Fruit fly (Drosophila melanogaster) whole organism, wandering third instar larva: Measurements from ENCODE around the gene CG9698.

Source experiments
- Abd-B ChIP-seq: fragments of >200 bp; optimal IDR thresholded peaks from 2 replicates; lab custom pipeline; 2017; ENCODE audit warnings: missing biosample characterization, missing genetic modification characterization
- CG32264 ChIP-seq: fragments of 200-800 bp; sonication (Bioruptor generic); optimal IDR thresholded peaks from 2 replicates; lab custom pipeline; 2016; ENCODE audit warnings: missing biosample characterization, missing genetic modification characterization
- CG9705 ChIP-seq: fragments of 200-800 bp; sonication (Bioruptor generic); optimal IDR thresholded peaks from 2 replicates; lab custom pipeline; 2018; ENCODE audit warnings: missing biosample characterization, mild to moderate bottlenecking, missing genetic modification characterization
- CrebA ChIP-seq: fragments of 200-800 bp; sonication (Bioruptor generic); optimal IDR thresholded peaks from 2 replicates; lab custom pipeline; 2016; ENCODE audit warnings: missing biosample characterization, mild to moderate bottlenecking, missing genetic modification characterization, borderline replicate concordance
- Dfd ChIP-seq: fragments of >200 bp; optimal IDR thresholded peaks from 2 replicates; lab custom pipeline; 2017; ENCODE audit warnings: missing biosample characterization, missing genetic modification characterization
- Dif ChIP-seq: fragments of 200-275, 200-300 bp; sonication (Bioruptor generic); optimal IDR thresholded peaks from 2 replicates; lab custom pipeline; 2018; ENCODE audit warnings: missing biosample characterization, missing genetic modification characterization; ENCODE audit not compliant: partially characterized antibody
- GATAd ChIP-seq: sonication (Bioruptor generic); optimal IDR thresholded peaks from 2 replicates; lab custom pipeline; 2016; ENCODE audit warnings: missing biosample characterization, missing genetic modification characterization
- HLH106 ChIP-seq: fragments of 200-800 bp; optimal IDR thresholded peaks from 3 replicates; lab custom pipeline; 2019; ENCODE audit warnings: missing biosample characterization, mild to moderate bottlenecking, missing genetic modification characterization, moderate library complexity
- Hnf4 ChIP-seq: fragments of 200-800 bp; sonication (Bioruptor generic); optimal IDR thresholded peaks from 2 replicates; lab custom pipeline; 2016; ENCODE audit warnings: missing biosample characterization, mild to moderate bottlenecking, missing genetic modification characterization
- Hr78 ChIP-seq: fragments of >200 bp; optimal IDR thresholded peaks from 2 replicates; lab custom pipeline; 2017; ENCODE audit warnings: missing biosample characterization, missing genetic modification characterization
- Hr83 ChIP-seq: fragments of 200-300 bp; sonication (Bioruptor generic); optimal IDR thresholded peaks from 2 replicates; lab custom pipeline; 2016; ENCODE audit warnings: missing biosample characterization, mild to moderate bottlenecking, missing genetic modification characterization, moderate library complexity; ENCODE audit not compliant: poor library complexity, severe bottlenecking
- Jra ChIP-seq: sonication (Bioruptor generic); optimal IDR thresholded peaks from 2 replicates; lab custom pipeline; 2016; ENCODE audit warnings: missing biosample characterization, missing genetic modification characterization
- Myc ChIP-seq: fragments of >200 bp; optimal IDR thresholded peaks from 2 replicates; lab custom pipeline; 2017
- OdsH ChIP-seq: fragments of 200-800 bp; sonication (Bioruptor generic); optimal IDR thresholded peaks from 2 replicates; lab custom pipeline; 2016; ENCODE audit warnings: missing biosample characterization, mild to moderate bottlenecking, missing genetic modification characterization
- Rel ChIP-seq, 2 experiments: fragments of 200-800 bp; sonication (Bioruptor generic) in 1 of 2; optimal IDR thresholded peaks; 2 replicates in 1 of 2; 3 replicates in 1 of 2; lab custom pipeline; 2016 to 2019; ENCODE audit warnings: mild to moderate bottlenecking in 2 of 2, missing biosample characterization in 2 of 2, missing genetic modification characterization in 2 of 2, moderate library complexity in 1 of 2
- Sp1 ChIP-seq: fragments of 200-800 bp; sonication (Bioruptor generic); optimal IDR thresholded peaks from 3 replicates; lab custom pipeline; 2019; ENCODE audit warnings: missing biosample characterization, mild to moderate bottlenecking, missing genetic modification characterization, moderate library complexity
- Vsx2 ChIP-seq: fragments of 200-300, 225-300 bp; sonication (Bioruptor generic); optimal IDR thresholded peaks from 2 replicates; lab custom pipeline; 2018; ENCODE audit warnings: missing biosample characterization, missing genetic modification characterization; ENCODE audit not compliant: partially characterized antibody
- br ChIP-seq: fragments of 200-800 bp; sonication (Bioruptor generic); optimal IDR thresholded peaks from 2 replicates; lab custom pipeline; 2016; ENCODE audit warnings: missing biosample characterization, missing genetic modification characterization
- dl ChIP-seq, 2 experiments: fragments of 175-275, 200-275 bp in 1 of 2; fragments of 200-275 bp in 1 of 2; sonication (Bioruptor generic); optimal IDR thresholded peaks; lab custom pipeline; 2018; ENCODE audit warnings: mild to moderate bottlenecking in 2 of 2, missing biosample characterization in 2 of 2, missing genetic modification characterization in 2 of 2, moderate library complexity in 2 of 2; ENCODE audit not compliant: partially characterized antibody in 2 of 2, insufficient read depth in 1 of 2
- dsf ChIP-seq: sonication (Bioruptor generic); optimal IDR thresholded peaks from 2 replicates; lab custom pipeline; 2016; ENCODE audit warnings: missing biosample characterization, missing genetic modification characterization, borderline replicate concordance
- ey ChIP-seq: fragments of 200-800 bp; sonication (Bioruptor generic); optimal IDR thresholded peaks from 2 replicates; lab custom pipeline; 2016; ENCODE audit warnings: missing biosample characterization, missing genetic modification characterization
- foxo ChIP-seq, 2 experiments: fragments of 200-800 bp; sonication (Bioruptor generic); optimal IDR thresholded peaks; 2 replicates in 1 of 2; 3 replicates in 1 of 2; lab custom pipeline; 2016 to 2017; ENCODE audit warnings: missing biosample characterization in 2 of 2, missing genetic modification characterization in 2 of 2
- fru ChIP-seq: fragments of 200-800 bp; sonication (Bioruptor generic); optimal IDR thresholded peaks from 3 replicates; lab custom pipeline; 2016; ENCODE audit warnings: missing biosample characterization, mild to moderate bottlenecking, missing genetic modification characterization
- h ChIP-seq: fragments of 200-800 bp; sonication (Bioruptor generic); optimal IDR thresholded peaks from 3 replicates; lab custom pipeline; 2016; ENCODE audit warnings: missing biosample characterization, mild to moderate bottlenecking, missing genetic modification characterization
- jim ChIP-seq: fragments of 175-275, 200-325 bp; sonication (Bioruptor generic); optimal IDR thresholded peaks from 2 replicates; lab custom pipeline; 2016; ENCODE audit warnings: missing biosample characterization, mild to moderate bottlenecking, missing genetic modification characterization
- lola ChIP-seq: fragments of >200 bp; optimal IDR thresholded peaks from 2 replicates; lab custom pipeline; 2017; ENCODE audit warnings: missing biosample characterization, missing genetic modification characterization
- pan ChIP-seq: fragments of >200 bp; optimal IDR thresholded peaks from 2 replicates; lab custom pipeline; 2017
- psq ChIP-seq: fragments of 200-800 bp; sonication (Bioruptor generic); optimal IDR thresholded peaks from 3 replicates; lab custom pipeline; 2017; ENCODE audit warnings: missing biosample characterization, mild to moderate bottlenecking, missing genetic modification characterization, moderate library complexity
- rgr ChIP-seq: fragments of 200-800 bp; sonication (Bioruptor generic); optimal IDR thresholded peaks from 3 replicates; lab custom pipeline; 2016; ENCODE audit warnings: missing biosample characterization, mild to moderate bottlenecking, missing genetic modification characterization
- sage ChIP-seq: fragments of 200-800 bp; sonication (Bioruptor generic); optimal IDR thresholded peaks from 2 replicates; lab custom pipeline; 2016; ENCODE audit warnings: missing biosample characterization, mild to moderate bottlenecking, missing genetic modification characterization
- sv ChIP-seq: fragments of 200-800 bp; sonication (Bioruptor generic); optimal IDR thresholded peaks from 3 replicates; lab custom pipeline; 2016; ENCODE audit warnings: missing biosample characterization, missing genetic modification characterization
- tai ChIP-seq: sonication (Bioruptor generic); optimal IDR thresholded peaks from 2 replicates; lab custom pipeline; 2016; ENCODE audit warnings: missing biosample characterization, missing genetic modification characterization
- woc ChIP-seq: sonication (Bioruptor generic); optimal IDR thresholded peaks from 2 replicates; lab custom pipeline; 2016; ENCODE audit warnings: missing biosample characterization, mild to moderate bottlenecking, missing genetic modification characterization

The CG9698 gene

dm6 chr3R:30531129-30531708, 16.6 kb downstream of the CG9698 start:
- TF ChIP-seq Jra (GFP tag; lab: Kevin White, UChicago) = no peak
- TF ChIP-seq Hnf4 (GFP tag; lab: Kevin White, UChicago) = no peak
- TF ChIP-seq jim (GFP tag; lab: Kevin White, UChicago) = no peak
- TF ChIP-seq GATAd (GFP tag; lab: Kevin White, UChicago) = no peak
- TF ChIP-seq Hr78 (GFP tag; lab: Kevin White, UChicago) = no peak
- TF ChIP-seq dl (GFP tag; optimal IDR thresholded peaks at IDR 0.05; lab: Kevin White, UChicago; ENCODE audit: insufficient read depth in 1 of 2, partially characterized antibody in 2 of 2) = no peak
- no peak for TF ChIP-seq Vsx2
- TF ChIP-seq CG32264 (GFP tag; lab: Kevin White, UChicago) = no peak
- no peak for TF ChIP-seq sage (GFP tag; lab: Kevin White, UChicago)
- no peak for TF ChIP-seq rgr
- TF ChIP-seq dsf (GFP tag; lab: Kevin White, UChicago) = no peak
- no peak for TF ChIP-seq Dfd
- TF ChIP-seq Myc (lab: Kevin White, UChicago) = no peak
- no peak for TF ChIP-seq pan (lab: Kevin White, UChicago)

- TF ChIP-seq Dif (GFP tag; lab: Kevin White, UChicago) (peak; percentile 56), sage (GFP tag; lab: Kevin White, UChicago) (no peak), foxo (GFP tag; optimal IDR thresholded peaks at IDR 0.05; lab: Kevin White, UChicago) (peak in 1 of 2 experiments; percentile 17), h (GFP tag; lab: Kevin White, UChicago) (peak; percentile 55), Sp1 (GFP tag; lab: Kevin White, UChicago) (no peak), Rel (GFP tag; optimal IDR thresholded peaks at IDR 0.05; lab: Kevin White, UChicago) (no peak), Rel (tag; optimal IDR thresholded peaks at IDR 0.05; lab: Kevin White, UChicago) (no peak), sv (GFP tag; lab: Kevin White, UChicago) (no peak), CG32264 (GFP tag; lab: Kevin White, UChicago) (no peak), br (GFP tag; lab: Kevin White, UChicago) (peak; percentile 5), HLH106 (tag; lab: Kevin White, UChicago) (peak; percentile 28), dl (GFP tag; optimal IDR thresholded peaks at IDR 0.05; lab: Kevin White, UChicago; ENCODE audit: insufficient read depth in 1 of 2, partially characterized antibody in 2 of 2) (peak in 1 of 2 experiments; percentile 38), OdsH (GFP tag; lab: Kevin White, UChicago) (peak; percentile 4), fru (GFP tag; lab: Kevin White, UChicago) (peak; percentile 10), ey (GFP tag; lab: Kevin White, UChicago) (peak; percentile 24)
Observed at dm6 chr3R:30531989-30532653, 17.5 kb downstream of the CG9698 start, which contains the start of gene tmod. TSS of gene tmod (plus strand) at chr3R:30532607.

- TF ChIP-seq br (GFP tag; lab: Kevin White, UChicago) (no peak), Rel (GFP tag; optimal IDR thresholded peaks at IDR 0.05; lab: Kevin White, UChicago) (no peak), Rel (tag; optimal IDR thresholded peaks at IDR 0.05; lab: Kevin White, UChicago) (peak; percentile 28)
Observed at dm6 chr3R:30534444-30534843, 19.9 kb downstream of the CG9698 start.

dm6 chr3R:30536432-30536831, 21.9 kb downstream of the CG9698 start:
- TF ChIP-seq Hr83 (GFP tag; lab: Kevin White, UChicago) (no peak), rgr (no peak), sv (GFP tag; lab: Kevin White, UChicago) (no peak), Vsx2 (no peak), fru (GFP tag; lab: Kevin White, UChicago) (no peak), GATAd (GFP tag; lab: Kevin White, UChicago) (no peak), foxo (GFP tag; optimal IDR thresholded peaks at IDR 0.05; lab: Kevin White, UChicago) (no peak)

dm6 chr3R:30536919-30537318, 22.3 kb downstream of the CG9698 start:
- TF ChIP-seq CrebA (GFP tag; lab: Kevin White, UChicago) (no peak), lola (no peak), ey (GFP tag; lab: Kevin White, UChicago) (no peak), Hr83 (GFP tag; lab: Kevin White, UChicago) (no peak), Rel (GFP tag; optimal IDR thresholded peaks at IDR 0.05; lab: Kevin White, UChicago) (no peak), Rel (tag; optimal IDR thresholded peaks at IDR 0.05; lab: Kevin White, UChicago) (no peak), Dif (GFP tag; lab: Kevin White, UChicago) (no peak), CG9705 (GFP tag; lab: Kevin White, UChicago) (no peak), psq (GFP tag; lab: Kevin White, UChicago) (no peak), Hnf4 (GFP tag; lab: Kevin White, UChicago) (no peak), Myc (lab: Kevin White, UChicago) (no peak), Dfd (no peak), Jra (GFP tag; lab: Kevin White, UChicago) (no peak), woc (GFP tag; lab: Kevin White, UChicago) (no peak), tai (GFP tag; lab: Kevin White, UChicago) (no peak), jim (GFP tag; lab: Kevin White, UChicago) (no peak), CG32264 (GFP tag; lab: Kevin White, UChicago) (no peak), Abd-B (no peak)
- TF ChIP-seq, all 38 proteins: peak for 0
